Worm (Caenorhabditis elegans) whole organism, L2 larva: Measurements from ENCODE around the gene F49C12.3.

Experiments
- C34F6.9 ChIP-seq: fragments of 150-350 bp; optimal IDR thresholded peaks from 2 replicates; lab custom pipeline; 2014; ENCODE audit warnings: missing biosample characterization, missing genetic modification characterization
- F13H6.1 ChIP-seq: sonication (generic microtip); optimal IDR thresholded peaks from 2 replicates; lab custom pipeline; 2016; ENCODE audit warnings: missing genetic modification characterization, missing compliant biosample characterization
- R02D3.7 ChIP-seq: fragments of 150-350 bp; optimal IDR thresholded peaks from 2 replicates; lab custom pipeline; 2014; ENCODE audit warnings: missing biosample characterization, missing genetic modification characterization
- Y55F3AM.14 ChIP-seq: fragments of 200-800 bp; sonication (Bioruptor generic); optimal IDR thresholded peaks from 2 replicates; lab custom pipeline; 2018; ENCODE audit warnings: mild to moderate bottlenecking, missing genetic modification characterization, missing compliant biosample characterization
- ZK546.5 ChIP-seq: sonication (generic microtip); optimal IDR thresholded peaks from 2 replicates; lab custom pipeline; 2017; ENCODE audit warnings: missing biosample characterization, missing genetic modification characterization
- alr-1 ChIP-seq: fragments of 150-350 bp; optimal IDR thresholded peaks from 2 replicates; lab custom pipeline; 2014; ENCODE audit warnings: missing biosample characterization, missing genetic modification characterization
- aly-2 ChIP-seq: fragments of 150-350 bp; optimal IDR thresholded peaks from 2 replicates; lab custom pipeline; 2014; ENCODE audit warnings: missing biosample characterization, missing genetic modification characterization
- ama-1 ChIP-seq: fragments of 150-350 bp; optimal IDR thresholded peaks from 2 replicates; lab custom pipeline; 2018; ENCODE audit warnings: inconsistent platforms
- blmp-1 ChIP-seq: sonication (generic microtip); optimal IDR thresholded peaks from 2 replicates; lab custom pipeline; 2017; ENCODE audit warnings: missing genetic modification characterization, mild to moderate bottlenecking, missing compliant biosample characterization, antibody characterized with exemption, moderate library complexity; ENCODE audit not compliant: insufficient read depth
- ceh-82 ChIP-seq: fragments of 150-350 bp; optimal IDR thresholded peaks from 2 replicates; lab custom pipeline; 2014; ENCODE audit warnings: missing biosample characterization, missing genetic modification characterization
- crh-2 ChIP-seq: sonication (generic microtip); optimal IDR thresholded peaks from 2 replicates; lab custom pipeline; 2017; ENCODE audit warnings: missing biosample characterization, missing genetic modification characterization
- dmd-4 ChIP-seq: sonication (generic microtip); optimal IDR thresholded peaks from 2 replicates; lab custom pipeline; 2017; ENCODE audit warnings: missing biosample characterization, missing genetic modification characterization
- egl-27 ChIP-seq: sonication (generic microtip); optimal IDR thresholded peaks from 3 replicates; lab custom pipeline; 2017; ENCODE audit warnings: missing biosample characterization, missing genetic modification reagents, missing genetic modification characterization
- elt-1 ChIP-seq: fragments of 150-350 bp; optimal IDR thresholded peaks from 2 replicates; lab custom pipeline; 2014; ENCODE audit warnings: missing biosample characterization, missing genetic modification characterization
- elt-3 ChIP-seq: sonication (generic microtip); optimal IDR thresholded peaks from 2 replicates; lab custom pipeline; 2017; ENCODE audit warnings: missing biosample characterization, missing genetic modification characterization
- fos-1 ChIP-seq: fragments of 150-350 bp; optimal IDR thresholded peaks from 2 replicates; lab custom pipeline; 2014; ENCODE audit warnings: missing biosample characterization, missing genetic modification characterization
- lin-39 ChIP-seq: fragments of 150-350 bp; optimal IDR thresholded peaks from 2 replicates; lab custom pipeline; 2014; ENCODE audit warnings: missing biosample characterization, missing genetic modification reagents, missing genetic modification characterization
- lsy-2 ChIP-seq, 2 experiments: fragments of 150-350 bp in 1 of 2; sonication (generic microtip) in 1 of 2; optimal IDR thresholded peaks; 2 replicates each; lab custom pipeline; 2014 to 2017; ENCODE audit warnings: missing biosample characterization in 2 of 2, missing genetic modification characterization in 2 of 2
- mab-5 ChIP-seq: fragments of 150-350 bp; optimal IDR thresholded peaks from 2 replicates; lab custom pipeline; 2014; ENCODE audit warnings: missing biosample characterization, missing genetic modification characterization
- mbf-1 ChIP-seq: sonication (generic microtip); optimal IDR thresholded peaks from 2 replicates; lab custom pipeline; 2017; ENCODE audit warnings: missing biosample characterization, missing genetic modification characterization
- nhr-10 ChIP-seq: sonication (generic microtip); optimal IDR thresholded peaks from 2 replicates; lab custom pipeline; 2017; ENCODE audit warnings: missing biosample characterization, missing genetic modification characterization
- nhr-21 ChIP-seq: fragments of 150-350 bp; optimal IDR thresholded peaks from 2 replicates; lab custom pipeline; 2014; ENCODE audit warnings: missing biosample characterization, missing genetic modification characterization
- nhr-23 ChIP-seq: fragments of 150-350 bp; optimal IDR thresholded peaks from 2 replicates; lab custom pipeline; 2014; ENCODE audit warnings: missing biosample characterization, missing genetic modification reagents, missing genetic modification characterization
- nhr-237 ChIP-seq: fragments of 150-350 bp; optimal IDR thresholded peaks from 2 replicates; lab custom pipeline; 2014; ENCODE audit warnings: missing biosample characterization, missing genetic modification characterization
- nhr-25 ChIP-seq: fragments of 150-350 bp; sonication (generic microtip); optimal IDR thresholded peaks from 3 replicates; lab custom pipeline; 2014; ENCODE audit warnings: missing biosample characterization, missing genetic modification characterization
- nhr-6 ChIP-seq: fragments of 150-350 bp; optimal IDR thresholded peaks from 2 replicates; lab custom pipeline; 2014; ENCODE audit warnings: missing biosample characterization, missing genetic modification characterization
- nhr-77 ChIP-seq: fragments of 150-350 bp; optimal IDR thresholded peaks from 2 replicates; lab custom pipeline; 2014; ENCODE audit warnings: missing biosample characterization, missing genetic modification characterization
- peb-1 ChIP-seq: fragments of 150-350 bp; optimal IDR thresholded peaks from 2 replicates; lab custom pipeline; 2014; ENCODE audit warnings: missing biosample characterization, missing genetic modification characterization
- sem-4 ChIP-seq: fragments of 150-350 bp; optimal IDR thresholded peaks from 2 replicates; lab custom pipeline; 2014; ENCODE audit warnings: missing biosample characterization, missing genetic modification reagents, missing genetic modification characterization
- sma-3 ChIP-seq: sonication (generic microtip); optimal IDR thresholded peaks from 2 replicates; lab custom pipeline; 2016; ENCODE audit warnings: missing genetic modification reagents, missing genetic modification characterization, missing compliant biosample characterization
- snpc-4 ChIP-seq: fragments of 150-350 bp; optimal IDR thresholded peaks from 2 replicates; lab custom pipeline; 2014; ENCODE audit warnings: missing biosample characterization, missing genetic modification characterization
- unc-39 ChIP-seq: fragments of 150-350 bp; optimal IDR thresholded peaks from 2 replicates; lab custom pipeline; 2014; ENCODE audit warnings: missing biosample characterization, missing genetic modification characterization
- zag-1 ChIP-seq: fragments of 150-350 bp; optimal IDR thresholded peaks from 2 replicates; lab custom pipeline; 2014; ENCODE audit warnings: missing biosample characterization, missing genetic modification characterization
- ztf-1 ChIP-seq: fragments of 200-800 bp; sonication (Bioruptor generic); conservative IDR thresholded peaks from 2 replicates; pipeline ENCODE4 v1.3.6; 2022; ENCODE audit warnings: missing genetic modification characterization, missing compliant biosample characterization
- ztf-11 ChIP-seq: sonication (generic microtip); optimal IDR thresholded peaks from 2 replicates; lab custom pipeline; 2017; ENCODE audit warnings: missing biosample characterization, missing genetic modification characterization

The F49C12.3 gene

ce11 chrIV:9300127-9300526, at the start of gene F49C12.3:
Gene F49C12.3 (plus strand): TSS chrIV:9300427.
- TF ChIP-seq lsy-2 (tag; optimal IDR thresholded peaks at IDR 0.05; lab: Kevin White, UChicago) (no peak), F13H6.1 (no peak), aly-2 (tag; lab: Kevin White, UChicago) (no peak), ztf-1 (no peak), nhr-237 (no peak), nhr-10 (tag; lab: Kevin White, UChicago) (no peak), sma-3 (GFP tag; lab: Kevin White, UChicago) (no peak), nhr-6 (tag; lab: Kevin White, UChicago) (no peak), mbf-1 (no peak), nhr-23 (no peak), nhr-77 (tag; lab: Kevin White, UChicago) (no peak), unc-39 (tag; lab: Kevin White, UChicago) (no peak), elt-1 (tag; lab: Kevin White, UChicago) (no peak), nhr-25 (tag; lab: Kevin White, UChicago) (no peak), blmp-1 (tag; lab: Kevin White, UChicago) (no peak), C34F6.9 (tag; lab: Kevin White, UChicago) (no peak), Y55F3AM.14 (GFP tag; lab: Kevin White, UChicago) (no peak), R02D3.7 (tag; lab: Kevin White, UChicago) (no peak), ztf-11 (tag; lab: Kevin White, UChicago) (no peak)

ce11 chrIV:9251079-9251478, 49.1 kb upstream of the F49C12.3 start, which contains the start of gene Y11D7A.8:
Gene Y11D7A.8 (plus strand): TSS chrIV:9251379.
- TF ChIP-seq ZK546.5 (tag; lab: Kevin White, UChicago) (no peak), nhr-25 (tag; lab: Kevin White, UChicago) (no peak), nhr-6 (tag; lab: Kevin White, UChicago) (no peak), blmp-1 (tag; lab: Kevin White, UChicago) (no peak), F13H6.1 (no peak), ceh-82 (tag; lab: Kevin White, UChicago) (no peak), aly-2 (tag; lab: Kevin White, UChicago) (no peak), nhr-21 (tag; lab: Kevin White, UChicago) (no peak), zag-1 (tag; lab: Kevin White, UChicago) (no peak)

ce11 chrIV:9256017-9256416, 44.2 kb upstream of the F49C12.3 start, which contains the start of gene Y11D7A.9:
Gene Y11D7A.9 (minus strand): TSS chrIV:9256117.
- no peak for TF ChIP-seq F13H6.1
- no peak for TF ChIP-seq nhr-6 (tag; lab: Kevin White, UChicago)
- no peak for TF ChIP-seq Y55F3AM.14 (GFP tag; lab: Kevin White, UChicago)
- no peak for TF ChIP-seq alr-1 (tag; lab: Kevin White, UChicago)
- no peak for TF ChIP-seq peb-1 (tag; lab: Kevin White, UChicago)
- no peak for TF ChIP-seq lsy-2 (tag; optimal IDR thresholded peaks at IDR 0.05; lab: Kevin White, UChicago)
- no peak for TF ChIP-seq dmd-4
- no peak for TF ChIP-seq mab-5
- no peak for TF ChIP-seq ceh-82 (tag; lab: Kevin White, UChicago)
- TF ChIP-seq unc-39 (tag; lab: Kevin White, UChicago), result no peak
- TF ChIP-seq egl-27 (tag; lab: Kevin White, UChicago), result no peak
- no peak for TF ChIP-seq elt-1 (tag; lab: Kevin White, UChicago)
- no peak for TF ChIP-seq ztf-11 (tag; lab: Kevin White, UChicago)
- no peak for TF ChIP-seq ZK546.5 (tag; lab: Kevin White, UChicago)
- no peak for TF ChIP-seq sem-4 (tag; lab: Kevin White, UChicago)
- no peak for TF ChIP-seq nhr-10 (tag; lab: Kevin White, UChicago)
- no peak for TF ChIP-seq fos-1 (tag; lab: Kevin White, UChicago)
- no peak for TF ChIP-seq sma-3 (GFP tag; lab: Kevin White, UChicago)

- TF ChIP-seq elt-3 (tag; lab: Kevin White, UChicago), result no peak
- no peak for TF ChIP-seq crh-2 (tag; lab: Kevin White, UChicago)
- TF ChIP-seq nhr-25 (tag; lab: Kevin White, UChicago), result no peak
- no peak for TF ChIP-seq ceh-82 (tag; lab: Kevin White, UChicago)
- TF ChIP-seq alr-1 (tag; lab: Kevin White, UChicago), result no peak
- TF ChIP-seq sma-3 (GFP tag; lab: Kevin White, UChicago), result no peak
- no peak for TF ChIP-seq snpc-4 (tag; lab: Kevin White, UChicago)
- TF ChIP-seq ztf-1, result no peak
These were observed 43.4 kb upstream of the F49C12.3 start for ce11 chrIV:9256865-9257264.

- TF ChIP-seq elt-3 (tag; lab: Kevin White, UChicago), result no peak
- peak; percentile 50 for TF ChIP-seq nhr-21 (tag; lab: Kevin White, UChicago)
- TF ChIP-seq nhr-77 (tag; lab: Kevin White, UChicago), result no peak
- no peak for TF ChIP-seq aly-2 (tag; lab: Kevin White, UChicago)
- TF ChIP-seq lin-39 (tag; lab: Kevin White, UChicago), result no peak
- no peak for TF ChIP-seq crh-2 (tag; lab: Kevin White, UChicago)
- peak; percentile 9 for TF ChIP-seq sem-4 (tag; lab: Kevin White, UChicago)
- TF ChIP-seq ama-1 (lab: Kevin White, UChicago), result peak; percentile 44
- TF ChIP-seq ceh-82 (tag; lab: Kevin White, UChicago), result no peak
These were observed 41.7 kb upstream of the F49C12.3 start for ce11 chrIV:9258547-9258946.
